Worm (Caenorhabditis elegans): ENCODE measurements around the gene Y73F8A.36.

DNA sequence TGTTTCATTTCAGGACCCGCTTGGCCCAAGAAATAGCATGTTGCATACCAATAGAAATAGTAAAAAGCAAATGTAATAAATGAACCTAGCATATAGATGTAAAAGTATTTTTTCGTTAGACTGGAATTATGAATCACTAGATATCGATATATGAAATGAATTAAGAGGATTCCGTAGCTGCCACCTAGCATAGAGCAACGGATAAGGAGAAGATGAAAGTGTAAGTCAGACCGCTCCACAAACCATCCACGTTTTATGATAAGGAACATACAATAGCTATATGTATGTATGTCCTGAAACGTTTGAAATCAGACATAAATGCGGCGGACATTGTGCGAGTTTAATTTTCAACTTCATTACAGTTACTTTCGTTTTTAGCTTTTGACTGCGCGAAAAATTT lies 5.3 kb downstream of the Y73F8A.36 start:
- no peak for TF ChIP-seq snpc-4 (tag; optimal IDR thresholded peaks at IDR 0.05)
- no peak for TF ChIP-seq tbx-2 (tag; optimal IDR thresholded peaks at IDR 0.05)
- no peak for TF ChIP-seq lsy-2 (tag; optimal IDR thresholded peaks at IDR 0.05)
- no peak for TF ChIP-seq fkh-10 (GFP tag; optimal IDR thresholded peaks at IDR 0.05)
- TF ChIP-seq nhr-77 (tag; optimal IDR thresholded peaks at IDR 0.05) = no peak
- TF ChIP-seq irx-1 (tag; optimal IDR thresholded peaks at IDR 0.05) = no peak
- no peak for TF ChIP-seq aly-2 (tag; optimal IDR thresholded peaks at IDR 0.05)
- TF ChIP-seq lin-13 (GFP tag; optimal IDR thresholded peaks at IDR 0.05) = no peak
- no peak for TF ChIP-seq skn-1 (tag; optimal IDR thresholded peaks at IDR 0.05)
- TF ChIP-seq sup-37 (GFP tag; optimal IDR thresholded peaks at IDR 0.05) = no peak
- TF ChIP-seq egl-27 (tag; optimal IDR thresholded peaks at IDR 0.05) = no peak
- no peak for TF ChIP-seq dpl-1 (GFP tag; optimal IDR thresholded peaks at IDR 0.05)
